Fruit fly (Drosophila melanogaster) whole organism, embryonic: ENCODE data around the gene Mec2.
A peak's percentile ranks its signal among the peaks of the same experiment; 100 is the strongest.

Experiments used
- C15 ChIP-seq: fragments of 200-800 bp; sonication (Bioruptor generic); IDR thresholded peaks from 3 replicates; pipeline ENCODE4 v1.3.6; 2022; ENCODE audit warnings: missing biosample characterization, missing genetic modification characterization
- CG10267 ChIP-seq: fragments of 200-800 bp; sonication (Bioruptor generic); optimal IDR thresholded peaks from 2 replicates; lab custom pipeline; 2018; ENCODE audit warnings: missing biosample characterization, mild to moderate bottlenecking, missing genetic modification characterization, moderate library complexity
- CG12659 ChIP-seq: fragments of 200-800 bp; sonication (Bioruptor generic); optimal IDR thresholded peaks from 3 replicates; lab custom pipeline; 2017; ENCODE audit warnings: mild to moderate bottlenecking, missing biosample characterization, missing genetic modification reagents, missing genetic modification characterization
- CG13123 ChIP-seq: fragments of 200-800 bp; sonication (Bioruptor generic); optimal IDR thresholded peaks from 2 replicates; lab custom pipeline; 2016; ENCODE audit warnings: missing biosample characterization, missing genetic modification characterization
- CG13287 ChIP-seq: fragments of 200-800 bp; sonication (Bioruptor generic); IDR thresholded peaks from 2 replicates; pipeline ENCODE4 v1.3.6; 2022; ENCODE audit warnings: missing biosample characterization, missing genetic modification characterization; ENCODE audit not compliant: partially characterized antibody
- CG14965 ChIP-seq: fragments of 200-800 bp; sonication (Bioruptor generic); optimal IDR thresholded peaks from 2 replicates; lab custom pipeline; 2016; ENCODE audit warnings: missing biosample characterization, missing genetic modification characterization, borderline replicate concordance
- CG15269 ChIP-seq: fragments of 200-800 bp; sonication (Bioruptor generic); optimal IDR thresholded peaks from 2 replicates; lab custom pipeline; 2018; ENCODE audit warnings: missing biosample characterization, mild to moderate bottlenecking, missing genetic modification characterization, moderate library complexity
- CG15601 ChIP-seq: fragments of 200-800 bp; sonication (Bioruptor generic); optimal IDR thresholded peaks from 3 replicates; lab custom pipeline; 2019; ENCODE audit warnings: missing biosample characterization, mild to moderate bottlenecking, missing genetic modification characterization, moderate library complexity
- CG18599 ChIP-seq: fragments of 200-800 bp; sonication (Bioruptor generic); optimal IDR thresholded peaks from 3 replicates; lab custom pipeline; 2017; ENCODE audit warnings: missing biosample characterization, missing genetic modification characterization, mild to moderate bottlenecking, moderate library complexity, missing genetic modification reagents
- CG31224 ChIP-seq: fragments of 200-800 bp; sonication (Bioruptor generic); IDR thresholded peaks from 2 replicates; pipeline ENCODE4 v1.3.6; 2022; ENCODE audit warnings: missing biosample characterization, missing genetic modification characterization
- CG31441 ChIP-seq: fragments of 200-800 bp; sonication (Bioruptor generic); IDR thresholded peaks from 2 replicates; pipeline ENCODE4 v1.3.6; 2022; ENCODE audit warnings: missing biosample characterization, missing genetic modification characterization
- CG34422 ChIP-seq: fragments of 200-800 bp; sonication (Bioruptor generic); IDR thresholded peaks from 3 replicates; pipeline ENCODE4 v1.3.6; 2022; ENCODE audit warnings: missing biosample characterization, missing genetic modification characterization
- CG3847 ChIP-seq: fragments of 200-800 bp; sonication (Bioruptor generic); IDR thresholded peaks from 2 replicates; pipeline ENCODE4 v1.3.6; 2022; ENCODE audit warnings: missing biosample characterization, missing genetic modification characterization
- CG4282 ChIP-seq: fragments of 200-800 bp; sonication (Bioruptor generic); optimal IDR thresholded peaks from 2 replicates; lab custom pipeline; 2016; ENCODE audit warnings: missing biosample characterization, missing genetic modification characterization
- CG43689 ChIP-seq: fragments of 200-800 bp; sonication (Bioruptor generic); IDR thresholded peaks from 2 replicates; pipeline ENCODE4 v1.3.6; 2022; ENCODE audit warnings: missing biosample characterization, missing genetic modification characterization
- CG4730 ChIP-seq: fragments of 200-800 bp; sonication (Bioruptor generic); IDR thresholded peaks from 2 replicates; pipeline ENCODE4 v1.3.6; 2022; ENCODE audit warnings: missing biosample characterization, missing genetic modification characterization
- CG7786 ChIP-seq: fragments of 200-800 bp; sonication (Bioruptor generic); optimal IDR thresholded peaks from 2 replicates; lab custom pipeline; 2016; ENCODE audit warnings: missing biosample characterization, missing genetic modification characterization
- CG8290 ChIP-seq, 3 experiments: fragments of 200-800 bp; sonication (Bioruptor generic); optimal IDR thresholded peaks; 2 replicates each; lab custom pipeline; 2016 to 2019; ENCODE audit warnings: missing biosample characterization in 3 of 3, missing genetic modification characterization in 3 of 3, mild to moderate bottlenecking in 2 of 3, moderate library complexity in 1 of 3
- CG8359 ChIP-seq: fragments of 200-800 bp; sonication (Bioruptor generic); optimal IDR thresholded peaks from 2 replicates; lab custom pipeline; 2017; ENCODE audit warnings: missing biosample characterization, mild to moderate bottlenecking, missing genetic modification characterization, borderline replicate concordance
- CTCF ChIP-seq: fragments of 200-800 bp; sonication (Bioruptor generic); optimal IDR thresholded peaks from 2 replicates; lab custom pipeline; 2017; ENCODE audit warnings: missing biosample characterization, mild to moderate bottlenecking, missing genetic modification characterization, moderate library complexity
- CoRest ChIP-seq: fragments of 200-800 bp; sonication (Bioruptor generic); optimal IDR thresholded peaks from 3 replicates; lab custom pipeline; 2018; ENCODE audit warnings: missing biosample characterization, mild to moderate bottlenecking, missing genetic modification characterization, moderate library complexity
- Dll ChIP-seq: fragments of 200-800 bp; sonication (Bioruptor generic); IDR thresholded peaks from 4 replicates; pipeline ENCODE4 v1.3.6; 2022; ENCODE audit warnings: missing biosample characterization, missing genetic modification characterization; ENCODE audit not compliant: partially characterized antibody
- Ets97D ChIP-seq: fragments of 200-800 bp; sonication (Bioruptor generic); optimal IDR thresholded peaks from 3 replicates; lab custom pipeline; 2016; ENCODE audit warnings: missing biosample characterization, missing genetic modification characterization
- MBD-R2 ChIP-seq: fragments of 200-800 bp; sonication (Bioruptor generic); IDR thresholded peaks from 2 replicates; pipeline ENCODE4 v1.3.6; 2022; ENCODE audit warnings: missing biosample characterization, missing genetic modification characterization
- Med ChIP-seq: fragments of 200-800 bp; sonication (Bioruptor generic); peaks from one replicate; lab custom pipeline; 2016; ENCODE audit warnings: missing biosample characterization, missing genetic modification characterization, mild to moderate bottlenecking, inconsistent platforms, moderate library complexity
- Pdp1 ChIP-seq, 2 experiments: fragments of 200-800 bp; sonication (Bioruptor generic); optimal IDR thresholded peaks; 3 replicates each; lab custom pipeline; 2016; ENCODE audit warnings: missing biosample characterization in 2 of 2, missing genetic modification characterization in 2 of 2, mild to moderate bottlenecking in 1 of 2, moderate library complexity in 1 of 2
- aop ChIP-seq: fragments of 200-800 bp; sonication (Bioruptor generic); IDR thresholded peaks from 2 replicates; pipeline ENCODE4 v1.3.6; 2022; ENCODE audit warnings: missing biosample characterization, missing genetic modification characterization
- ap ChIP-seq: fragments of 200-800 bp; sonication (Bioruptor generic); IDR thresholded peaks from 2 replicates; pipeline ENCODE4 v1.3.6; 2022; ENCODE audit warnings: missing biosample characterization, missing genetic modification characterization
- cg ChIP-seq: fragments of 200-800 bp; sonication (Bioruptor generic); optimal IDR thresholded peaks from 3 replicates; lab custom pipeline; 2019; ENCODE audit warnings: missing biosample characterization, mild to moderate bottlenecking, missing genetic modification characterization, moderate library complexity
- chinmo ChIP-seq: fragments of 200-800 bp; sonication (Bioruptor generic); IDR thresholded peaks from 4 replicates; pipeline ENCODE4 v1.3.6; 2022; ENCODE audit warnings: missing biosample characterization, missing genetic modification characterization; ENCODE audit not compliant: partially characterized antibody
- crc ChIP-seq: fragments of 200-800 bp; sonication (Bioruptor generic); optimal IDR thresholded peaks from 2 replicates; lab custom pipeline; 2016; ENCODE audit warnings: missing biosample characterization, missing genetic modification characterization
- crol ChIP-seq: fragments of 200-800 bp; sonication (Bioruptor generic); IDR thresholded peaks from 2 replicates; pipeline ENCODE4 v1.3.6; 2022; ENCODE audit warnings: missing biosample characterization, missing genetic modification characterization
- disco-r ChIP-seq: fragments of 200-800 bp; sonication (Bioruptor generic); optimal IDR thresholded peaks from 2 replicates; lab custom pipeline; 2016; ENCODE audit warnings: missing biosample characterization, missing genetic modification characterization
- emc ChIP-seq: fragments of 200-800 bp; sonication (Bioruptor generic); optimal IDR thresholded peaks from 2 replicates; lab custom pipeline; 2016; ENCODE audit warnings: missing biosample characterization, missing genetic modification characterization
- grn ChIP-seq: fragments of 200-800 bp; sonication (Bioruptor generic); optimal IDR thresholded peaks from 3 replicates; lab custom pipeline; 2017; ENCODE audit warnings: missing biosample characterization, missing genetic modification characterization
- gsb-n ChIP-seq: fragments of 200-800 bp; sonication (Bioruptor generic); optimal IDR thresholded peaks from 3 replicates; lab custom pipeline; 2018; ENCODE audit warnings: missing biosample characterization, mild to moderate bottlenecking, missing genetic modification characterization
- her ChIP-seq: fragments of 200-800 bp; sonication (Bioruptor generic); optimal IDR thresholded peaks from 2 replicates; lab custom pipeline; 2016; ENCODE audit warnings: missing biosample characterization, missing genetic modification characterization
- kay ChIP-seq: fragments of 200-800 bp; sonication (Bioruptor generic); optimal IDR thresholded peaks from 2 replicates; lab custom pipeline; 2016; ENCODE audit warnings: missing biosample characterization, missing genetic modification characterization
- ken ChIP-seq: fragments of 200-800 bp; sonication (Bioruptor generic); IDR thresholded peaks from 3 replicates; pipeline ENCODE4 v1.3.6; 2022; ENCODE audit warnings: missing biosample characterization, missing genetic modification characterization
- pros ChIP-seq: fragments of 200-800 bp; sonication (Bioruptor generic); optimal IDR thresholded peaks from 3 replicates; lab custom pipeline; 2019; ENCODE audit warnings: missing biosample characterization, mild to moderate bottlenecking, missing genetic modification characterization, moderate library complexity
- sd ChIP-seq: fragments of 200-800 bp; sonication (Bioruptor generic); optimal IDR thresholded peaks from 3 replicates; lab custom pipeline; 2018; ENCODE audit warnings: missing biosample characterization, mild to moderate bottlenecking, missing genetic modification characterization, moderate library complexity
- slbo ChIP-seq: fragments of 200-800 bp; sonication (Bioruptor generic); IDR thresholded peaks from 2 replicates; pipeline ENCODE4 v1.3.6; 2022; ENCODE audit warnings: missing biosample characterization, missing genetic modification characterization
- stwl ChIP-seq: fragments of 200-800 bp; sonication (Bioruptor generic); optimal IDR thresholded peaks from 3 replicates; lab custom pipeline; 2018; ENCODE audit warnings: missing biosample characterization, mild to moderate bottlenecking, missing genetic modification characterization, moderate library complexity
- wdn ChIP-seq: fragments of 200-800 bp; sonication (Bioruptor generic); IDR thresholded peaks from 2 replicates; pipeline ENCODE4 v1.3.6; 2022; ENCODE audit warnings: missing biosample characterization, missing genetic modification characterization

Gene Mec2

dm6 chrX:19167586-19168403, 20.0 kb upstream of the Mec2 start (continued):
- 0 out of 2 replicates have a peak, but pooled peaks have one; percentile 13 for TF ChIP-seq aop (GFP tag; lab: Robert Waterston, UW)
- no peak for TF ChIP-seq wdn (GFP tag; lab: Robert Waterston, UW)
- peak; percentile 1 for TF ChIP-seq CoRest (tag; lab: Kevin White, UChicago)
- TF ChIP-seq slbo (GFP tag; lab: Robert Waterston, UW) = peak; percentile 25; the same call in 1 of the 2 replicates
- TF ChIP-seq pros (GFP tag; lab: Kevin White, UChicago) = no peak
- TF ChIP-seq grn = peak; percentile 51
- TF ChIP-seq CG34422 (GFP tag; lab: Robert Waterston, UW) = peak; percentile 27; the same call in 1 of the 3 replicates
- peak; percentile 2 for TF ChIP-seq her (GFP tag; lab: Kevin White, UChicago)
- TF ChIP-seq CG15269 (tag; lab: Kevin White, UChicago) = peak; percentile 7
- no peak for TF ChIP-seq ap
- peak; percentile 80 for TF ChIP-seq Med (GFP tag; lab: Kevin White, UChicago)
- TF ChIP-seq cg (GFP tag; lab: Kevin White, UChicago) = peak; percentile 80
- no peak for TF ChIP-seq CG8290 (GFP tag; optimal IDR thresholded peaks at IDR 0.05; lab: Kevin White, UChicago)
- TF ChIP-seq CG8290 (tag; optimal IDR thresholded peaks at IDR 0.05; lab: Kevin White, UChicago) = peak in 1 of 2 experiments; percentile 76
- TF ChIP-seq Pdp1 (GFP tag; optimal IDR thresholded peaks at IDR 0.05; lab: Kevin White, UChicago) = peak in 1 of 2 experiments; percentile 48

- TF ChIP-seq Ets97D (GFP tag; lab: Kevin White, UChicago) (peak; percentile 17), CG12659 (GFP tag; lab: Kevin White, UChicago) (no peak), CG7786 (GFP tag; lab: Kevin White, UChicago) (no peak), chinmo (GFP tag; lab: Robert Waterston, UW) (0 out of 4 replicates have a peak, but pooled peaks have one; percentile 4), Pdp1 (GFP tag; optimal IDR thresholded peaks at IDR 0.05; lab: Kevin White, UChicago) (peak in 1 of 2 experiments; percentile 27), Med (GFP tag; lab: Kevin White, UChicago) (peak; percentile 45), CG10267 (tag; lab: Kevin White, UChicago) (peak; percentile 70), CG3847 (GFP tag; lab: Robert Waterston, UW) (no peak), CG15601 (tag; lab: Kevin White, UChicago) (no peak), MBD-R2 (GFP tag; lab: Robert Waterston, UW) (no peak), stwl (tag; lab: Kevin White, UChicago) (peak; percentile 93), CG8359 (GFP tag; lab: Kevin White, UChicago) (peak; percentile 39), CG8290 (GFP tag; optimal IDR thresholded peaks at IDR 0.05; lab: Kevin White, UChicago) (peak; percentile 75), CG8290 (tag; optimal IDR thresholded peaks at IDR 0.05; lab: Kevin White, UChicago) (peak; percentile 40 to 66), C15 (GFP tag; lab: Robert Waterston, UW) (no peak), CTCF (GFP tag; lab: Kevin White, UChicago) (peak; percentile 24), CG4730 (GFP tag; lab: Robert Waterston, UW) (no peak), CG4282 (GFP tag; lab: Kevin White, UChicago) (no peak)
Measured at dm6 chrX:19170791-19171190, 17.0 kb upstream of the Mec2 start, which contains the start of gene Inx5. Inx5 (minus strand) TSS chrX:19170883.

dm6 chrX:19171926-19172325, 15.9 kb upstream of the Mec2 start:
- TF ChIP-seq emc (GFP tag; lab: Kevin White, UChicago) (no peak), CG31224 (GFP tag; lab: Robert Waterston, UW) (no peak), CG8290 (GFP tag; optimal IDR thresholded peaks at IDR 0.05; lab: Kevin White, UChicago) (no peak), CG8290 (tag; optimal IDR thresholded peaks at IDR 0.05; lab: Kevin White, UChicago) (no peak), CG31441 (GFP tag; lab: Robert Waterston, UW) (no peak), CG14965 (GFP tag; lab: Kevin White, UChicago) (no peak), CG18599 (no peak), CG8359 (GFP tag; lab: Kevin White, UChicago) (peak; percentile 17), cg (GFP tag; lab: Kevin White, UChicago) (no peak), crc (no peak), chinmo (GFP tag; lab: Robert Waterston, UW) (peak; percentile 83), CG13123 (GFP tag; lab: Kevin White, UChicago) (no peak), disco-r (GFP tag; lab: Kevin White, UChicago) (no peak), gsb-n (tag; lab: Kevin White, UChicago) (no peak), CG13287 (GFP tag; lab: Robert Waterston, UW) (no peak), sd (tag; lab: Kevin White, UChicago) (peak; percentile 71), crol (peak; percentile 62), CG43689 (GFP tag; lab: Robert Waterston, UW) (no peak), kay (GFP tag; lab: Kevin White, UChicago) (no peak), ken (GFP tag; lab: Robert Waterston, UW) (no peak), Dll (GFP tag; lab: Robert Waterston, UW) (no peak)
